Worm (Caenorhabditis elegans) whole organism, L4 larva: Measurements from ENCODE around the gene met-2.
A peak's percentile ranks its signal among the peaks of the same experiment; 100 is the strongest.

Experiments
- F26F4.8 ChIP-seq: fragments of 200-800 bp; sonication (Bioruptor generic); conservative IDR thresholded peaks from 2 replicates; pipeline ENCODE4 v1.3.6; 2022; ENCODE audit warnings: missing genetic modification characterization, missing compliant biosample characterization
- R02D3.7 ChIP-seq: fragments of 150-350 bp; sonication (generic microtip); optimal IDR thresholded peaks from 3 replicates; lab custom pipeline; 2014; ENCODE audit warnings: missing biosample characterization, missing genetic modification characterization
- T20F7.1 ChIP-seq: fragments of 200-800 bp; sonication (Bioruptor generic); optimal IDR thresholded peaks from 2 replicates; lab custom pipeline; 2018; ENCODE audit warnings: mild to moderate bottlenecking, missing genetic modification characterization, missing compliant biosample characterization
- Y105C5A.15 ChIP-seq: fragments of 200-800 bp; sonication (Bioruptor generic); IDR thresholded peaks from 2 replicates; pipeline ENCODE4 v1.3.6; 2022; ENCODE audit warnings: missing genetic modification characterization, missing compliant biosample characterization
- Y75B8A.6 ChIP-seq: fragments of 200-800 bp; sonication (Bioruptor generic); IDR thresholded peaks from 2 replicates; pipeline ENCODE4 v1.3.6; 2022; ENCODE audit warnings: missing genetic modification reagents, missing genetic modification characterization, missing compliant biosample characterization
- ZK337.2 ChIP-seq: fragments of 200-800 bp; sonication (Bioruptor generic); IDR thresholded peaks from 2 replicates; pipeline ENCODE4 v1.3.6; 2022; ENCODE audit warnings: missing genetic modification reagents, missing genetic modification characterization, missing compliant biosample characterization
- aha-1 ChIP-seq: fragments of 150-350 bp; peaks from one replicate; lab custom pipeline; 2014; ENCODE audit warnings: missing biosample characterization, missing genetic modification characterization
- ama-1 ChIP-seq: fragments of 150-350 bp; optimal IDR thresholded peaks from 2 replicates; lab custom pipeline; 2014; ENCODE audit warnings: inconsistent platforms, mixed read lengths
- ceh-44 ChIP-seq: fragments of 200-800 bp; sonication (Bioruptor generic); IDR thresholded peaks from 2 replicates; pipeline ENCODE4 v1.3.6; 2022; ENCODE audit warnings: missing genetic modification reagents, missing genetic modification characterization, missing compliant biosample characterization
- ceh-82 ChIP-seq: sonication (generic microtip); optimal IDR thresholded peaks from 2 replicates; lab custom pipeline; 2017; ENCODE audit warnings: missing biosample characterization, missing genetic modification characterization
- daf-19 ChIP-seq: fragments of 200-800 bp; sonication (Bioruptor generic); conservative IDR thresholded peaks from 2 replicates; pipeline ENCODE4 v1.3.6; 2022; ENCODE audit warnings: missing genetic modification characterization, missing compliant biosample characterization
- daf-8 ChIP-seq: fragments of 200-800 bp; sonication (Bioruptor generic); IDR thresholded peaks from 2 replicates; pipeline ENCODE4 v1.3.6; 2022; ENCODE audit warnings: missing genetic modification characterization, missing compliant biosample characterization
- dmd-6 ChIP-seq: fragments of 200-800 bp; sonication (Bioruptor generic); IDR thresholded peaks from 2 replicates; pipeline ENCODE4 v1.3.6; 2022; ENCODE audit warnings: missing genetic modification reagents, missing genetic modification characterization, missing compliant biosample characterization
- dmd-8 ChIP-seq: fragments of 200-800 bp; sonication (Bioruptor generic); IDR thresholded peaks from 2 replicates; pipeline ENCODE4 v1.3.6; 2022; ENCODE audit warnings: missing genetic modification characterization, missing compliant biosample characterization
- dpl-1 ChIP-seq: fragments of 150-350 bp; optimal IDR thresholded peaks from 2 replicates; lab custom pipeline; 2014; ENCODE audit warnings: missing biosample characterization, missing genetic modification reagents, missing genetic modification characterization
- dve-1 ChIP-seq: sonication (generic microtip); optimal IDR thresholded peaks from 2 replicates; lab custom pipeline; 2017; ENCODE audit warnings: antibody characterized with exemption, mild to moderate bottlenecking, missing genetic modification characterization, missing compliant biosample characterization; ENCODE audit not compliant: insufficient read depth
- fkh-10 ChIP-seq: fragments of 150-350 bp; optimal IDR thresholded peaks from 2 replicates; lab custom pipeline; 2014; ENCODE audit warnings: missing biosample characterization, missing genetic modification reagents, missing genetic modification characterization
- hif-1 ChIP-seq, 2 experiments: sonication (generic microtip); optimal IDR thresholded peaks; 2 replicates each; lab custom pipeline; 2016 to 2017; ENCODE audit warnings: missing compliant biosample characterization in 2 of 2, missing genetic modification characterization in 2 of 2, missing genetic modification reagents in 2 of 2, missing genotype in 2 of 2, mild to moderate bottlenecking in 1 of 2
- hlh-11 ChIP-seq: fragments of 200-800 bp; sonication (Bioruptor generic); optimal IDR thresholded peaks from 2 replicates; lab custom pipeline; 2018; ENCODE audit warnings: mild to moderate bottlenecking, missing genetic modification characterization, missing compliant biosample characterization
- hlh-30 ChIP-seq: sonication (generic microtip); optimal IDR thresholded peaks from 2 replicates; lab custom pipeline; 2017; ENCODE audit warnings: antibody characterized with exemption, mild to moderate bottlenecking, missing genetic modification characterization, missing compliant biosample characterization; ENCODE audit not compliant: insufficient read depth
- hmg-1.1 ChIP-seq: fragments of 200-800 bp; sonication (Bioruptor generic); IDR thresholded peaks from 2 replicates; pipeline ENCODE4 v1.3.6; 2022; ENCODE audit warnings: missing genetic modification reagents, missing genetic modification characterization, missing compliant biosample characterization
- lim-7 ChIP-seq: fragments of 200-800 bp; sonication (Bioruptor generic); IDR thresholded peaks from 2 replicates; pipeline ENCODE4 v1.3.6; 2022; ENCODE audit warnings: missing genetic modification characterization, missing compliant biosample characterization
- lin-1 ChIP-seq: fragments of 200-800 bp; sonication (Bioruptor generic); IDR thresholded peaks from 2 replicates; pipeline ENCODE4 v1.3.6; 2022; ENCODE audit warnings: missing genetic modification reagents, missing genetic modification characterization, missing compliant biosample characterization
- lin-13 ChIP-seq: fragments of 150-350 bp; optimal IDR thresholded peaks from 2 replicates; lab custom pipeline; 2014; ENCODE audit warnings: missing biosample characterization, missing genetic modification reagents, missing genetic modification characterization
- lin-29 ChIP-seq: fragments of 200-800 bp; sonication (Bioruptor generic); IDR thresholded peaks from 2 replicates; pipeline ENCODE4 v1.3.6; 2022; ENCODE audit warnings: missing genetic modification reagents, missing genetic modification characterization, missing compliant biosample characterization
- lin-39 ChIP-seq: fragments of 150-350 bp; optimal IDR thresholded peaks from 2 replicates; lab custom pipeline; 2014; ENCODE audit warnings: missing biosample characterization, missing genetic modification reagents, missing genetic modification characterization
- lsy-2 ChIP-seq, 2 experiments: fragments of 150-350 bp in 1 of 2; sonication (generic microtip) in 1 of 2; optimal IDR thresholded peaks; 2 replicates each; lab custom pipeline; 2014 to 2017; ENCODE audit warnings: missing biosample characterization in 2 of 2, missing genetic modification characterization in 2 of 2
- madf-5 ChIP-seq, 2 experiments: fragments of 200-800 bp; sonication (Bioruptor generic); IDR thresholded peaks; 2 replicates each; pipeline ENCODE4 v1.3.6; 2022; ENCODE audit warnings: missing compliant biosample characterization in 2 of 2, missing genetic modification characterization in 2 of 2
- mdl-1 ChIP-seq, 2 experiments: fragments of 150-350 bp in 1 of 2; sonication (generic microtip) in 1 of 2; optimal IDR thresholded peaks; 2 replicates each; lab custom pipeline; 2014 to 2017; ENCODE audit warnings: missing biosample characterization in 2 of 2, missing genetic modification characterization in 2 of 2
- mdt-29 ChIP-seq: fragments of 200-800 bp; sonication (Bioruptor generic); IDR thresholded peaks from 2 replicates; pipeline ENCODE4 v1.3.6; 2022; ENCODE audit warnings: missing genetic modification reagents, missing genetic modification characterization, missing compliant biosample characterization
- mxl-2 ChIP-seq: fragments of 200-800 bp; sonication (Bioruptor generic); conservative IDR thresholded peaks from 2 replicates; pipeline ENCODE4 v1.3.6; 2022; ENCODE audit warnings: missing genetic modification reagents, missing genetic modification characterization, missing compliant biosample characterization
- mxl-3 ChIP-seq: fragments of 200-800 bp; sonication (Bioruptor generic); optimal IDR thresholded peaks from 2 replicates; lab custom pipeline; 2018; ENCODE audit warnings: mild to moderate bottlenecking, missing genetic modification characterization, missing compliant biosample characterization
- nhr-10 ChIP-seq: fragments of 150-350 bp; optimal IDR thresholded peaks from 2 replicates; lab custom pipeline; 2014; ENCODE audit warnings: missing biosample characterization, missing genetic modification characterization
- nhr-11 ChIP-seq: fragments of 150-350 bp; optimal IDR thresholded peaks from 2 replicates; lab custom pipeline; 2014; ENCODE audit warnings: missing biosample characterization, missing genetic modification characterization
- nhr-111 ChIP-seq: fragments of 200-800 bp; sonication (Bioruptor generic); optimal IDR thresholded peaks from 2 replicates; lab custom pipeline; 2018; ENCODE audit warnings: mild to moderate bottlenecking, missing genetic modification characterization, missing compliant biosample characterization
- nhr-237 ChIP-seq: sonication (generic microtip); optimal IDR thresholded peaks from 2 replicates; lab custom pipeline; 2017; ENCODE audit warnings: missing biosample characterization, missing genetic modification characterization
- nhr-28 ChIP-seq: fragments of 150-350 bp; optimal IDR thresholded peaks from 2 replicates; lab custom pipeline; 2014; ENCODE audit warnings: missing biosample characterization, missing genetic modification characterization
- nhr-41 ChIP-seq: fragments of 200-800 bp; sonication (Bioruptor generic); IDR thresholded peaks from 2 replicates; pipeline ENCODE4 v1.3.6; 2022; ENCODE audit warnings: missing genetic modification reagents, missing genetic modification characterization, missing compliant biosample characterization
- nhr-76 ChIP-seq: fragments of 150-350 bp; optimal IDR thresholded peaks from 2 replicates; lab custom pipeline; 2014; ENCODE audit warnings: missing biosample characterization, missing genetic modification characterization
- snpc-4 ChIP-seq: fragments of 150-350 bp; optimal IDR thresholded peaks from 2 replicates; lab custom pipeline; 2014; ENCODE audit warnings: missing biosample characterization, missing genetic modification characterization
- spr-1 ChIP-seq: sonication (generic microtip); optimal IDR thresholded peaks from 2 replicates; lab custom pipeline; 2016; ENCODE audit warnings: mild to moderate bottlenecking, missing genetic modification characterization, missing compliant biosample characterization
- unc-39 ChIP-seq: sonication (generic microtip); optimal IDR thresholded peaks from 2 replicates; lab custom pipeline; 2017; ENCODE audit warnings: missing biosample characterization, missing genetic modification characterization
- unc-62 ChIP-seq, 3 experiments: fragments of 150-350 bp in 1 of 3; sonication (generic microtip); optimal IDR thresholded peaks in 2 of 3; peaks in 1 of 3; 1 replicate in 1 of 3; 2 replicates in 2 of 3; lab custom pipeline; 2014 to 2017; ENCODE audit warnings: missing biosample characterization in 3 of 3, missing genetic modification characterization in 3 of 3, missing genetic modification reagents in 3 of 3, missing genotype in 1 of 3
- vab-7 ChIP-seq: fragments of 200-800 bp; sonication (Bioruptor generic); IDR thresholded peaks from 2 replicates; pipeline ENCODE4 v1.3.6; 2022; ENCODE audit warnings: missing genetic modification reagents, missing genetic modification characterization, missing compliant biosample characterization
- zip-2 ChIP-seq: fragments of 150-350 bp; optimal IDR thresholded peaks from 2 replicates; lab custom pipeline; 2014; ENCODE audit warnings: missing biosample characterization, missing genetic modification characterization

met-2 gene

DNA sequence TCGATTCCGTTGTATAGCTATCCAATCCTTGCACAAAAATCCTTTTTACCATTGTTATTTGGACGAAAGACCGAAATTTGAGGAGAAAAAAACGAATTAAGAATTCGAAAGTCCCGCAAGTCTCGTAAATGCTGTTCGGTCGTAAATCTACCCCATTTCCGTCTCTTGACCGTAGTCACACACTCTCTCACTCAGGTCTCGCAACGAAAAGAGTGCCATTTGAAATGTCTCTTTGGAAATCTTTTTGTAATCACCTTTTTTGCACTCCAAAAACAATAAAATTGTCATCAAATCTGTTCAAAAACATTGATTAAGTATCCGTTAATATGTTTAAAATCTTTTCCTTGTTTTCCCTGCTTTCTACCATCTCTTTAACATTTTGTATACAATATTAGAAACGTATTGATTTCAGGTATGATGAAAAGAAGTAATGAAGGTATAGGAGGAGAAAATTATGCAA lies 16.9 kb upstream of the met-2 start, which contains the start of the genes R05D3.8 and rfp-1 (continued):
- TF ChIP-seq unc-39 (tag; lab: Kevin White, UChicago) = no peak
- peak; percentile 73 for TF ChIP-seq T20F7.1
- no peak for TF ChIP-seq spr-1 (tag; lab: Kevin White, UChicago)
- peak; percentile 90 for TF ChIP-seq dve-1 (tag; lab: Kevin White, UChicago)
- peak; percentile 88 for TF ChIP-seq lin-13
- peak; percentile 85 for TF ChIP-seq nhr-28 (tag; lab: Kevin White, UChicago)
- no peak for TF ChIP-seq vab-7 (GFP tag; lab: Robert Waterston, UW)
- TF ChIP-seq lsy-2 (tag; optimal IDR thresholded peaks at IDR 0.05; lab: Kevin White, UChicago) = peak; percentile 97 to 99
- TF ChIP-seq hif-1 (tag; optimal IDR thresholded peaks at IDR 0.05; lab: Kevin White, UChicago) = peak in 1 of 2 experiments; percentile 54
- peak; percentile 87 for TF ChIP-seq dpl-1 (GFP tag; lab: Kevin White, UChicago)
- no peak for TF ChIP-seq nhr-111 (GFP tag; lab: Kevin White, UChicago)
- TF ChIP-seq mxl-3 (GFP tag; lab: Kevin White, UChicago) = peak; percentile 25
- no peak for TF ChIP-seq ceh-44 (GFP tag; lab: Robert Waterston, UW)
- no peak; the same call in 1 of the 2 replicates for TF ChIP-seq hmg-1.1
- TF ChIP-seq hlh-11 = peak; percentile 60
- peak; percentile 36 for TF ChIP-seq fkh-10 (GFP tag; lab: Kevin White, UChicago)
- TF ChIP-seq Y105C5A.15 (GFP tag; lab: Robert Waterston, UW) = no peak
- peak; percentile 89 for TF ChIP-seq nhr-11 (tag; lab: Kevin White, UChicago)
- TF ChIP-seq zip-2 (tag; lab: Kevin White, UChicago) = no peak
- TF ChIP-seq mdl-1 (tag; optimal IDR thresholded peaks at IDR 0.05; lab: Kevin White, UChicago) = peak in 1 of 2 experiments; percentile 28
- TF ChIP-seq lin-1 (GFP tag; lab: Robert Waterston, UW) = 0 out of 2 replicates have a peak, but pooled peaks have one; percentile 27
- peak; percentile 97 for TF ChIP-seq R02D3.7 (tag; lab: Kevin White, UChicago)
- peak in 1 of 2 experiments; percentile 99 for TF ChIP-seq unc-62 (GFP tag; optimal IDR thresholded peaks at IDR 0.05 in 1 of 2; lab: Kevin White, UChicago)
- TF ChIP-seq unc-62 (tag; optimal IDR thresholded peaks at IDR 0.05; lab: Kevin White, UChicago) = no peak
- TF ChIP-seq hlh-30 (tag; lab: Kevin White, UChicago) = peak; percentile 84

ce11 chrIII:8363253-8364061 lies 11.6 kb upstream of the met-2 start, which contains the start of gene R05D3.3:
Gene R05D3.3 (plus strand): TSS chrIII:8364011.
- TF ChIP-seq dpl-1 (GFP tag; lab: Kevin White, UChicago) (peak; percentile 25), aha-1 (peak; percentile 83), mxl-2 (no peak)

DNA sequence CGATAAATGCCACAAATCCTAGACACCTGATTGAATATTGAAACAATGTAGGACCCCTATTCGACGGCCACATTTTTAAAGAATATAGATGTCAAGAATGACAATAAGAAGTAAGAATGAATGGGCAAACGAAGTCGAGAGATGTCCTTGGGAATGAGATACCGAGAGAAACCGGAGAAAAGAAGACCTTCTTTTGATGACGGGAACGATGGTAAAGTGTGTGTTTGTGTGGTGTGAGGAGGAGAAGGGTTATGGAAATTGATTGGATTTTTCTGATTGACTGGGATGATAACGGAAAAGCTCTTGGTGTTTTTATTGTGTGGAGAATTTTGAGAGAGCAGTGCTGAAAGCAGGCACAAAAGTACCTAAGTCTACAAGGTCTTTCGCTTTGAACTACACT lies 6.5 kb upstream of the met-2 start, which contains the start of gene R05D3.9:
TSS of gene R05D3.9 (minus strand) at position 101 of the 400 bp plus-strand sequence.
- TF ChIP-seq lsy-2 (tag; optimal IDR thresholded peaks at IDR 0.05; lab: Kevin White, UChicago) = no peak
- no peak for TF ChIP-seq aha-1
- TF ChIP-seq nhr-76 = no peak
- no peak for TF ChIP-seq lin-29 (GFP tag; lab: Robert Waterston, UW)
- TF ChIP-seq nhr-237 = no peak
- TF ChIP-seq dmd-8 (GFP tag; lab: Robert Waterston, UW) = no peak
- no peak for TF ChIP-seq lim-7 (GFP tag; lab: Robert Waterston, UW)
- TF ChIP-seq nhr-41 (GFP tag; lab: Robert Waterston, UW) = no peak
- no peak for TF ChIP-seq mdt-29 (GFP tag; lab: Robert Waterston, UW)
- TF ChIP-seq, all 104 proteins: peak for 0

DNA sequence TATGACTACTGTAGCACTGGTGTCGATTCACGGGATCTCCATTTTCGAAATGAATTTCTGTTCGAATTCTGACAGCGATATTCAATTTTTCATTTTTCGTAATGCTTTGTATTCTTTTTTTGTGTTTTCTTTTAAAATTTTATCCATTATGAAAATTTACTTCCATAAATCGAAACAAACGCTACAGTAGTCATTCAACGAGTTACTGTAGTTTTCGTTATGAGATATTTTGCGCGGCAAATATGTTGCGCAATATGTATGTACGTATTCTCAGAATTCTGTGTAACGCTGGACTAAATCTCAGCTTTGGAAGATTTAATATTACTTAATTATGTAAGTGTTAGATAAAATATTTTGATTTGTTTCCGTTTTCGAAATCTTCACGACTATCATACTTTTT lies 5.9 kb upstream of the met-2 start:
- TF ChIP-seq ZK337.2 (GFP tag; lab: Robert Waterston, UW) = no peak
- TF ChIP-seq daf-8 (GFP tag; lab: Robert Waterston, UW) = no peak
- no peak for TF ChIP-seq madf-5 (GFP tag; IDR thresholded peaks at IDR 0.05; lab: Robert Waterston, UW)
- TF ChIP-seq Y75B8A.6 (GFP tag; lab: Robert Waterston, UW) = no peak
- no peak for TF ChIP-seq snpc-4 (tag; lab: Kevin White, UChicago)
- no peak for TF ChIP-seq daf-19
- no peak for TF ChIP-seq dmd-6
- TF ChIP-seq mxl-2 = no peak
- no peak for TF ChIP-seq nhr-10 (tag; lab: Kevin White, UChicago)
- no peak for TF ChIP-seq ama-1 (lab: Kevin White, UChicago)
- TF ChIP-seq ceh-82 (tag; lab: Kevin White, UChicago) = no peak
- TF ChIP-seq F26F4.8 (GFP tag; lab: Robert Waterston, UW) = no peak
- no peak for TF ChIP-seq nhr-76
- no peak for TF ChIP-seq lin-39 (tag; lab: Kevin White, UChicago)
